Fruit fly (Drosophila melanogaster) whole organism, pupa: ENCODE measurements around the gene Smvt.
A peak's percentile ranks its signal among the peaks of the same experiment; 100 is the strongest.

Source experiments
- CG10348 ChIP-seq: fragments of 200-800 bp; sonication (Bioruptor generic); IDR thresholded peaks from 2 replicates; pipeline ENCODE4 v1.3.6; 2022; ENCODE audit warnings: missing biosample characterization, missing genetic modification characterization
- CG12605 ChIP-seq: fragments of 200-800 bp; sonication (Bioruptor generic); IDR thresholded peaks from 2 replicates; pipeline ENCODE4 v1.3.6; 2022; ENCODE audit warnings: missing biosample characterization, missing genetic modification characterization
- CG13204 ChIP-seq: fragments of 200-800 bp; sonication (Bioruptor generic); optimal IDR thresholded peaks from 2 replicates; lab custom pipeline; 2018; ENCODE audit warnings: missing biosample characterization, mild to moderate bottlenecking, missing genetic modification characterization, moderate library complexity
- CG14655 ChIP-seq: fragments of 200-800 bp; sonication (Bioruptor generic); optimal IDR thresholded peaks from 3 replicates; lab custom pipeline; 2017; ENCODE audit warnings: mild to moderate bottlenecking, missing biosample characterization, missing genetic modification reagents, missing genetic modification characterization
- CG15710 ChIP-seq: fragments of 200-800 bp; sonication (Bioruptor generic); optimal IDR thresholded peaks from 2 replicates; lab custom pipeline; 2018; ENCODE audit warnings: missing biosample characterization, mild to moderate bottlenecking, missing genetic modification characterization, moderate library complexity
- CG17806 ChIP-seq: fragments of 200-800 bp; sonication (Bioruptor generic); optimal IDR thresholded peaks from 2 replicates; lab custom pipeline; 2018; ENCODE audit warnings: missing biosample characterization, mild to moderate bottlenecking, missing genetic modification characterization, moderate library complexity
- CG32121 ChIP-seq: fragments of 200-800 bp; sonication (Bioruptor generic); IDR thresholded peaks from 2 replicates; pipeline ENCODE4 v1.3.6; 2022; ENCODE audit warnings: missing biosample characterization, missing genetic modification characterization
- CG34367 ChIP-seq: fragments of 200-800 bp; sonication (Bioruptor generic); optimal IDR thresholded peaks from 2 replicates; lab custom pipeline; 2018; ENCODE audit warnings: missing biosample characterization, mild to moderate bottlenecking, missing genetic modification characterization
- CG4496 ChIP-seq: fragments of 200-800 bp; sonication (Bioruptor generic); IDR thresholded peaks from 3 replicates; pipeline ENCODE4 v1.3.6; 2022; ENCODE audit warnings: missing biosample characterization, missing genetic modification characterization
- CG8159 ChIP-seq: fragments of 200-800 bp; sonication (Bioruptor generic); optimal IDR thresholded peaks from 3 replicates; lab custom pipeline; 2018; ENCODE audit warnings: missing biosample characterization, mild to moderate bottlenecking, missing genetic modification characterization, moderate library complexity
- CG8301 ChIP-seq: fragments of 200-800 bp; sonication (Bioruptor generic); optimal IDR thresholded peaks from 2 replicates; lab custom pipeline; 2018; ENCODE audit warnings: missing biosample characterization, mild to moderate bottlenecking, missing genetic modification characterization
- CG9948 ChIP-seq: fragments of 200-800 bp; sonication (Bioruptor generic); optimal IDR thresholded peaks from 2 replicates; lab custom pipeline; 2018; ENCODE audit warnings: missing biosample characterization, mild to moderate bottlenecking, missing genetic modification characterization, moderate library complexity
- D1 ChIP-seq: fragments of 200-800 bp; sonication (Bioruptor generic); optimal IDR thresholded peaks from 2 replicates; lab custom pipeline; 2018; ENCODE audit warnings: missing biosample characterization, mild to moderate bottlenecking, missing genetic modification characterization, moderate library complexity
- EcR ChIP-seq: fragments of 200-800 bp; sonication (Bioruptor generic); optimal IDR thresholded peaks from 3 replicates; lab custom pipeline; 2019; ENCODE audit warnings: missing biosample characterization, missing genetic modification characterization, mild to moderate bottlenecking, moderate library complexity, missing genetic modification reagents
- Ets98B ChIP-seq: fragments of 200-800 bp; sonication (Bioruptor generic); IDR thresholded peaks from 2 replicates; pipeline ENCODE4 v1.3.6; 2022; ENCODE audit warnings: missing biosample characterization, missing genetic modification characterization
- Pif1A ChIP-seq: fragments of 200-800 bp; sonication (Bioruptor generic); optimal IDR thresholded peaks from 3 replicates; lab custom pipeline; 2016; ENCODE audit warnings: missing biosample characterization, missing genetic modification characterization
- Pif1B ChIP-seq: fragments of 200-800 bp; sonication (Bioruptor generic); optimal IDR thresholded peaks from 3 replicates; lab custom pipeline; 2016; ENCODE audit warnings: missing biosample characterization, missing genetic modification characterization
- Snoo ChIP-seq: fragments of 200-800 bp; sonication (Bioruptor generic); optimal IDR thresholded peaks from 3 replicates; lab custom pipeline; 2017; ENCODE audit warnings: missing biosample characterization, mild to moderate bottlenecking, missing genetic modification characterization, inconsistent platforms
- fd96Ca ChIP-seq: fragments of 200-800 bp; sonication (Bioruptor generic); IDR thresholded peaks from 3 replicates; pipeline ENCODE4 v1.3.6; 2022; ENCODE audit warnings: missing biosample characterization, missing genetic modification characterization
- gl ChIP-seq: fragments of 200-800 bp; sonication (Bioruptor generic); optimal IDR thresholded peaks from 2 replicates; lab custom pipeline; 2018; ENCODE audit warnings: missing biosample characterization, mild to moderate bottlenecking, missing genetic modification characterization
- rn ChIP-seq: fragments of 200-800 bp; sonication (Bioruptor generic); IDR thresholded peaks from 2 replicates; pipeline ENCODE4 v1.3.6; 2022; ENCODE audit warnings: missing biosample characterization, missing genetic modification characterization

Gene Smvt

DNA sequence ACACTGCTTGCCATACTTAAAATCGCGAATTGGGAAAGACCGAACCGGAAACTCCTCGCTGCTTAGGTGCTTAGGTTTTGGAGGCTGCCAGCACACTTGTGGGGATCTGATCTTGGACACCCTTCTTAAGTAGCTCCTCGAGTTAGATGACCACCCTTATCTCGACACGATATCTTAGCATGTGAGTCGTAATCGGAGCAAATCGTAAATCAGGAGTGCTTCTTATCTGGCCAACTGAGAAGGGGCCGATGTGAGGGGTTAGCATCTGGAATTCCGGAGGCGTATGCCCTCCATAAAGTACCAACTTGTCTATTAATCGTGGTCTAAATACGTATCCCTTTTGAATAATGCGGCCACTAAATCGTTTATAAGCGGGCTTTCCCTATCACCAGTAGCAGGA, 6.8 kb downstream of the Smvt start, which contains the start of gene salt:
TSS of gene salt (minus strand) at position 101 of the 400 bp plus-strand sequence.
- no peak for TF ChIP-seq CG8301 (tag; lab: Kevin White, UChicago)
- TF ChIP-seq Pif1B (GFP tag; lab: Kevin White, UChicago), result no peak
- no peak for TF ChIP-seq CG8159 (tag; lab: Kevin White, UChicago)
- no peak for TF ChIP-seq EcR
- no peak for TF ChIP-seq D1 (tag; lab: Kevin White, UChicago)
- no peak for TF ChIP-seq rn
- no peak for TF ChIP-seq CG14655 (GFP tag; lab: Kevin White, UChicago)
- TF ChIP-seq CG4496 (GFP tag; lab: Robert Waterston, UW), result no peak
- no peak for TF ChIP-seq gl

DNA sequence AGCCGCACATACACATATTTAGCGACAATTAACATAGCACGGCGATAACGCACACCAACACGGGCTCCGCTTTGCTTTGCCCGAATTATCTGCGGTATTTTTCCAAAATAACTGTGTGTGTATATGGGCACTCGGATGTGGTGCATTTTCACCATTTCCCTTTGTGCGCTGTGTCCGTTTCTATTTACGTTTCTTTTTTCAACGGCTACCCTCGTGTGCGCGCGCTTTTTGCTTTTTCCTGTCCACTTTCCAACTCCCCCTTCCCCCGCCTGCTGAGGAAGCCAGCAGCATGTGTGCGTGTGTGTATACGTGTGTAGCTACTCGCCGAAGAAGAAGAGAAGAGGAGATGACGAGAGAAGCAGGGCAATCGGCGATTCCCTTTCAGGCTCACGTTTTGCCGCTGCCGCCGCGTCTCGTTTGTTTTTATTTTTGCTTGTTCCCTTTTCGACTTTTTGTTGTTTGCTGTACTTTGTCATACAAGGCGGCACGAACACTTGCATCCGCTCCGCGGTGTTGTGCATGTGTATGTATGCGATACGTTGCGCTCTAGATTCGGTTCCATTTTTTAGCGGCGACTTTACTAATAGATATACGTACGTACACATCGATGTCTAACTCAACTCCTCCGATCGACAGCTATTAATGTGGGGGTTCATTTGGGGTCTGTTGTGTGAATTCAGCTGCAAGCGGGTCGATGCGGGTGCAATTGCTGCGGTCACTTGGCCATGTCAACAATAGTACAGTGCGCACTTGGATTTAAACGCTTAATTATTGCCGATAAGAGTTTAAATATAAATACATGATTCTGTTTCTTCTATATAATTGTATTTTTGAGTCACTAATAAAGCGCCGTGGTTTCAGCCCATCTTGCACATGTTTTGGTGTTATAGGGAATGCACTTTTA, 13.0 kb downstream of the Smvt start:
- TF ChIP-seq Snoo (tag; lab: Kevin White, UChicago) (no peak), CG32121 (no peak), CG4496 (GFP tag; lab: Robert Waterston, UW) (no peak), Pif1A (GFP tag; lab: Kevin White, UChicago) (peak; percentile 38), CG8301 (tag; lab: Kevin White, UChicago) (peak; percentile 48), CG14655 (GFP tag; lab: Kevin White, UChicago) (no peak), CG13204 (GFP tag; lab: Kevin White, UChicago) (peak; percentile 93), D1 (tag; lab: Kevin White, UChicago) (no peak), gl (peak; percentile 79), CG9948 (tag; lab: Kevin White, UChicago) (peak; percentile 4), fd96Ca (GFP tag; lab: Robert Waterston, UW) (no peak), CG8159 (tag; lab: Kevin White, UChicago) (no peak), rn (no peak), Pif1B (GFP tag; lab: Kevin White, UChicago) (peak; percentile 55), CG10348 (GFP tag; lab: Robert Waterston, UW) (no peak), CG17806 (tag; lab: Kevin White, UChicago) (peak; percentile 15), Ets98B (GFP tag; lab: Robert Waterston, UW) (no peak), CG15710 (tag; lab: Kevin White, UChicago) (peak; percentile 47), CG34367 (tag; lab: Kevin White, UChicago) (peak; percentile 37), EcR (peak; percentile 69), CG12605 (GFP tag; lab: Robert Waterston, UW) (no peak)
- TF ChIP-seq, all 21 proteins: peak for 10

DNA sequence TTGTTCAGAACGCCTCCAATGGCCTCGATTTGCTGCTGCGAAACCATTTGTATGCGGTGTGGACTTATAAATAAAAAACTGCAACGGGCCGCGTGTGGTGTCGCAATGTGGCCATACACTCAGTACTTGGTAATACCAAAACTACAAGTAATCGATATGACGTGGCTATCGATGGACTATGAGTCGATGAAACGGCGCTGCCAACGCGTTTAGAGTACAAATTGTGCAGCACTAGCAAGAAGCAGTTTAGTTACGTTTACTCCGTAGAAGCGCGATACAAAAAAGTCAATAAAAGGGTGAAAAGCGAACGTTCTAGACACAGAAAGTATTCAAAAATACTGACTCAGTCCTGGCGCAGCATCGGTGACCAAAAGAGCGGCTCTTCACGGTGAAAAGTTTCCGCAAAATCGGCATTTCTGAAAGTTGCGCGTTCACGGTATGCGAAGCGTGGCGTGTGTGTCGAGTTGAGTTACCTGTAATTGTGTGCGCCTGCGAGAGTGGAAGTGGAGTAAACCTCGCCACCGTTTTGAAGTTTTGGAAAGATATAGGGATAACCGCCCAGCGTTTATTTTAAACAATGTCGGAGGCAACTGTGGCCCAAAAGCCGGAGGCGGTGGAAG, 13.8 kb downstream of the Smvt start, which contains the start of the genes nero and CG1910:
TSS of gene nero (minus strand) at position 130 of the 620 bp plus-strand sequence.
TSS of gene CG1910 (plus strand) at position 215 of the 620 bp plus-strand sequence.
- TF ChIP-seq CG13204 (GFP tag; lab: Kevin White, UChicago), result no peak
- TF ChIP-seq Pif1A (GFP tag; lab: Kevin White, UChicago), result no peak
- TF ChIP-seq CG9948 (tag; lab: Kevin White, UChicago), result no peak
- TF ChIP-seq CG12605 (GFP tag; lab: Robert Waterston, UW), result no peak

DNA sequence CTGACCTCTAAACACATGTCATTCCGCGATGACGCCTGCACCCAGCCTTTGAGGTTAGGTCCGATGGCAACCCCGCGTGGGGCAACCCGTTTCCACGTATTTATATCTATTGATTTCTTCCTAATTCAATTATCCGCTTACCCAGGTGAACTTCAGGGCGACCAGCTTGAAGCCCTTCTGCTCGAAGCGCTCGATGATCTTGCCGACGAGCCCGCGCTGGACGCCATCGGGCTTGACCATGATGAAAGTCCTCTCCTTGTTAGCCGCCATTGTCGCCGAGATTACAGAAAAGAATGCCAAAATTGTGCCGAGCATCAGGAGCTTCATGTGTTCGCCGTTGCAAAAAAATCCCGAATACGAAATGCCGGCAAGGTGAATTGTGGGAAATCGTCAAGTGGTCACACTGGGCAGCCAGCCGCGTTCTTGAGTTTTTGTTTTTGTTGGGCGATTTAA, 15.7 kb downstream of the Smvt start, which contains the start of gene awd:
TSS of gene awd (minus strand) at position 449 of the 453 bp plus-strand sequence.
- TF ChIP-seq Pif1B (GFP tag; lab: Kevin White, UChicago) (peak; percentile 26), CG15710 (tag; lab: Kevin White, UChicago) (peak; percentile 5), Snoo (tag; lab: Kevin White, UChicago) (peak; percentile 33), fd96Ca (GFP tag; lab: Robert Waterston, UW) (0 out of 3 replicates have a peak, but pooled peaks have one; percentile 36), gl (no peak), CG8301 (tag; lab: Kevin White, UChicago) (peak; percentile 9), rn (no peak), EcR (peak; percentile 62)

DNA sequence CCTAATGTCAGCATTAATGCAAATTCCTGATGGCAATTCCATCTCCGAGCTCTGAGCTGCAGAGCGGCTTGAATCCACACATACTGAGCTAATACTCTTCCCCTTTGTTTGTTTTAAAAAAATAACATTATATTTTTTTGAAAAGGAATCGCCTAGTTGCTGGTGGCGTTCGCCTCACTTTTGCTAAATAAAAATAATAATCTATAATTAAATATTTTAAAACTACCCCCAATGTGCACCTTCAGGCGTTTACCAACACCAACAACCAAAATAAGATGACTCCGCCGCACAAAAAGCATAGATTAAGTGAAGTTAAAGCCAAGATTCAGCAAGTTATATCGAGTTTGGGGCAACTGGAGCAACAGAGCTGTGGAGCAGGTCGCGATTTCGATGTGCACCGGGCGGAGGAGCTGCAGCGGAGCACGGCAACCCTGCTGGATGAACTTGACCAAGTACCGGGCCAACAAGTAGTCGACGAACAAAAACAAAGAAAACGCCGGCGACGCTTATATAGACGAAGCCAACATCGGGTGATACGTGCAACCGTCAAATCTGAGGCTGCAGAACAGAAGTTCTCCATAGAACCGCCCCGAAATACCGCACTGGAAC, 17.2 kb downstream of the Smvt start, which contains the start of gene CG1896:
TSS of gene CG1896 (plus strand) at position 239 of the 609 bp plus-strand sequence.
- no peak for TF ChIP-seq EcR
- peak; percentile 24 for TF ChIP-seq CG9948 (tag; lab: Kevin White, UChicago)
- peak; percentile 43 for TF ChIP-seq CG17806 (tag; lab: Kevin White, UChicago)
- peak; percentile 40 for TF ChIP-seq CG8301 (tag; lab: Kevin White, UChicago)
- TF ChIP-seq CG4496 (GFP tag; lab: Robert Waterston, UW), result peak; percentile 88
- TF ChIP-seq Ets98B (GFP tag; lab: Robert Waterston, UW), result peak; percentile 70
- peak; percentile 75 for TF ChIP-seq Pif1B (GFP tag; lab: Kevin White, UChicago)
- no peak for TF ChIP-seq CG10348 (GFP tag; lab: Robert Waterston, UW)
- TF ChIP-seq CG14655 (GFP tag; lab: Kevin White, UChicago), result no peak
- TF ChIP-seq D1 (tag; lab: Kevin White, UChicago), result no peak
- TF ChIP-seq CG32121, result peak; percentile 51
- TF ChIP-seq CG15710 (tag; lab: Kevin White, UChicago), result peak; percentile 51
- TF ChIP-seq gl, result no peak
- TF ChIP-seq rn, result peak; percentile 52; the same call in 1 of the 2 replicates
- peak; percentile 65 for TF ChIP-seq Snoo (tag; lab: Kevin White, UChicago)
- peak; percentile 62 for TF ChIP-seq Pif1A (GFP tag; lab: Kevin White, UChicago)
- peak; percentile 23; the same call in 1 of the 2 replicates for TF ChIP-seq CG12605 (GFP tag; lab: Robert Waterston, UW)
- peak; percentile 83 for TF ChIP-seq fd96Ca (GFP tag; lab: Robert Waterston, UW)
- no peak for TF ChIP-seq CG13204 (GFP tag; lab: Kevin White, UChicago)
- TF ChIP-seq CG8159 (tag; lab: Kevin White, UChicago), result peak; percentile 54
- TF ChIP-seq CG34367 (tag; lab: Kevin White, UChicago), result peak; percentile 21
- TF ChIP-seq, all 21 proteins: peak for 15
